Worm (Caenorhabditis elegans): ENCODE data around the gene clec-68.
"Not testable (repeated sequence)": the region's sequence is repeated elsewhere in the genome, so short reads cannot be mapped to it uniquely, and the experiment has no call there.

Gene clec-68

ce11 chrIV:3911848-3912247, 14.4 kb upstream of the clec-68 start, which contains the start of gene F56D6.18:
F56D6.18 (minus strand) TSS chrIV:3911948.
- not testable (repeated sequence) for TF ChIP-seq unc-55 (GFP tag; optimal IDR thresholded peaks at IDR 0.05); sma-3 (GFP tag; optimal IDR thresholded peaks at IDR 0.05); lin-39 (tag; optimal IDR thresholded peaks at IDR 0.05)

ce11 chrIV:3912598-3912997, 13.6 kb upstream of the clec-68 start, which contains the start of gene F56D6.20:
F56D6.20 (plus strand) TSS chrIV:3912898.
- TF ChIP-seq unc-55 (GFP tag; optimal IDR thresholded peaks at IDR 0.05): no peak
- TF ChIP-seq dmd-4 (tag; optimal IDR thresholded peaks at IDR 0.05): no peak
- TF ChIP-seq ztf-11 (tag; optimal IDR thresholded peaks at IDR 0.05): no peak
- TF ChIP-seq nhr-77 (tag; optimal IDR thresholded peaks at IDR 0.05): no peak
- no peak for TF ChIP-seq ama-1 (optimal IDR thresholded peaks at IDR 0.05)
- TF ChIP-seq lsy-2 (tag; optimal IDR thresholded peaks at IDR 0.05): no peak
- no peak for TF ChIP-seq fos-1 (tag; optimal IDR thresholded peaks at IDR 0.05)

ce11 chrIV:3914462-3914861, 11.8 kb upstream of the clec-68 start, which contains the start of gene F56D6.19:
F56D6.19 (plus strand) TSS chrIV:3914762.
- no peak for TF ChIP-seq crh-2 (tag; optimal IDR thresholded peaks at IDR 0.05)

ce11 chrIV:3915296-3915695, 10.9 kb upstream of the clec-68 start, which contains the start of gene srz-20:
srz-20 (plus strand) TSS chrIV:3915596.
- TF ChIP-seq ztf-4 (tag; optimal IDR thresholded peaks at IDR 0.05) (no peak), ama-1 (optimal IDR thresholded peaks at IDR 0.05) (no peak), nhr-237 (tag; optimal IDR thresholded peaks at IDR 0.05) (no peak), ZK546.5 (tag; optimal IDR thresholded peaks at IDR 0.05) (no peak), sem-4 (tag; optimal IDR thresholded peaks at IDR 0.05) (no peak), sma-9 (GFP tag; optimal IDR thresholded peaks at IDR 0.05) (no peak), sma-9 (tag; optimal IDR thresholded peaks at IDR 0.05) (no peak), skn-1 (tag; optimal IDR thresholded peaks at IDR 0.05) (no peak), aly-2 (tag; optimal IDR thresholded peaks at IDR 0.05) (no peak), ztf-11 (tag; optimal IDR thresholded peaks at IDR 0.05) (no peak), dmd-4 (tag; optimal IDR thresholded peaks at IDR 0.05) (no peak), nhr-21 (tag; optimal IDR thresholded peaks at IDR 0.05) (no peak), elt-1 (tag; optimal IDR thresholded peaks at IDR 0.05) (no peak), mdl-1 (tag; optimal IDR thresholded peaks at IDR 0.05) (no peak), elt-3 (tag; optimal IDR thresholded peaks at IDR 0.05) (no peak), unc-55 (GFP tag; optimal IDR thresholded peaks at IDR 0.05) (no peak)

- TF ChIP-seq ztf-1 (GFP tag; conservative IDR thresholded peaks at IDR 0.05) (no peak), fos-1 (tag; optimal IDR thresholded peaks at IDR 0.05) (no peak), ceh-16 (tag; optimal IDR thresholded peaks at IDR 0.05) (no peak)
These were observed 8.8 kb upstream of the clec-68 start, which contains the start of gene F56D6.14 for ce11 chrIV:3917405-3917804. F56D6.14 (plus strand) TSS chrIV:3917705.

- TF ChIP-seq lsy-2 (tag; optimal IDR thresholded peaks at IDR 0.05) (no peak), snpc-4 (tag; optimal IDR thresholded peaks at IDR 0.05) (no peak), F13H6.1 (tag; optimal IDR thresholded peaks at IDR 0.05) (no peak), mdl-1 (tag; optimal IDR thresholded peaks at IDR 0.05) (no peak), ztf-11 (tag; optimal IDR thresholded peaks at IDR 0.05) (no peak), ceh-16 (tag; optimal IDR thresholded peaks at IDR 0.05) (no peak)
These were observed 8.1 kb upstream of the clec-68 start, which contains the start of gene F56D6.23 for ce11 chrIV:3918160-3918559. F56D6.23 (plus strand) TSS chrIV:3918460.

- TF ChIP-seq lsy-2 (tag; optimal IDR thresholded peaks at IDR 0.05): no peak
- no peak for TF ChIP-seq aly-2 (tag; optimal IDR thresholded peaks at IDR 0.05)
- no peak for TF ChIP-seq lin-11 (tag; optimal IDR thresholded peaks at IDR 0.05)
- TF ChIP-seq nhr-21 (tag; optimal IDR thresholded peaks at IDR 0.05): no peak
- no peak for TF ChIP-seq lin-39 (tag; optimal IDR thresholded peaks at IDR 0.05)
- no peak for TF ChIP-seq F13H6.1 (tag; optimal IDR thresholded peaks at IDR 0.05)
- TF ChIP-seq ztf-1 (GFP tag; conservative IDR thresholded peaks at IDR 0.05): no peak
- TF ChIP-seq sma-3 (GFP tag; optimal IDR thresholded peaks at IDR 0.05): no peak
These were observed 6.7 kb upstream of the clec-68 start, which contains the start of gene srz-19 for ce11 chrIV:3919506-3919905. srz-19 (plus strand) TSS chrIV:3919806.

- TF ChIP-seq sma-9 (GFP tag; optimal IDR thresholded peaks at IDR 0.05) (peak; percentile 40), sma-9 (tag; optimal IDR thresholded peaks at IDR 0.05) (no peak), nhr-77 (tag; optimal IDR thresholded peaks at IDR 0.05) (no peak), fos-1 (tag; optimal IDR thresholded peaks at IDR 0.05) (peak; percentile 79), R02D3.7 (tag; optimal IDR thresholded peaks at IDR 0.05) (no peak), unc-62 (GFP tag; optimal IDR thresholded peaks at IDR 0.05) (no peak)
These were observed 4.3 kb upstream of the clec-68 start, which contains the start of gene clec-67 for ce11 chrIV:3921898-3922297. clec-67 (plus strand) TSS chrIV:3922165.
